Fruit fly (Drosophila melanogaster): ENCODE data around the gene CG42367.

The CG42367 gene

DNA sequence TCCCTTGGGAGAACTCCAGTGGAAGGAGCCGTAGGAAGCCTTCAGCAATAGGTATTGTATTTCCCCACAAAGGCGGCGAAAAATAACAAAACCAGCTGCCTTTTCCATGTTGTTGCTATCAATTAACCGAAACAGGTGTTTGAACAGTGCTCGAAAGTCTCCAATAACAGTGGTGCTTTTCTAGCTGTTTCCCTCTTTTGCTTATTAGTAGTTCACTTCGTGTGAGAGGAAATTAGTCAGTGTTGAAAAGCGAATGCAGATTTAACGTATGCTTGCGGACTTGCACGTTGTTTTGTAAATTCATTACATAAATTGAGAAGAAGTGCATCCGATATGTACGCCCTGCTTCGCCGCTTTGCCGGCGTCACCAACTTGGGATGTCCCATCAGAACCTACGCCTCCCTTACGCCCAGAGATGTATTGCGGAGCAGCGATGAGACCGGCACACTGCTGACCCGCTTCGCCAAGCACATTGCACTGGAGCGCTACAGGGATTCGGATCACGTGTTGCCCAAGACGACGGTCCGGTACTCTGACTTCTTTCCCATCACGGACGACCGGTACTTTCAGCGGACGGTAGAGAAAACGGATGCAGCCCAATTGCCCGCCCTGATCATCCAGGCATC lies 8.4 kb downstream of the CG42367 start, which contains the start of the genes Datp and CG4619:
Gene Datp, minus strand, starts transcription at position 160 of the 626 bp plus-strand sequence.
Gene CG4619, plus strand, starts transcription at position 233 of the 626 bp plus-strand sequence.
- TF ChIP-seq Hsf (GFP tag; optimal IDR thresholded peaks at IDR 0.05): peak; percentile 23
- peak; percentile 55; the same call in 2 of the 3 replicates for TF ChIP-seq dysf (GFP tag; IDR thresholded peaks at IDR 0.05)
- TF ChIP-seq Asciz (GFP tag; optimal IDR thresholded peaks at IDR 0.05): no peak
- TF ChIP-seq CG18599 (GFP tag; optimal IDR thresholded peaks at IDR 0.05): peak; percentile 72
- TF ChIP-seq Hmx (GFP tag; optimal IDR thresholded peaks at IDR 0.05): no peak
- no peak for TF ChIP-seq Hmr (GFP tag; optimal IDR thresholded peaks at IDR 0.05)
- peak; percentile 65 for TF ChIP-seq ci (GFP tag; IDR thresholded peaks at IDR 0.05)
- peak; percentile 12 to 95 for TF ChIP-seq Pdp1 (GFP tag; optimal IDR thresholded peaks at IDR 0.05)
- no peak for TF ChIP-seq CG2875 (GFP tag; optimal IDR thresholded peaks at IDR 0.05)
- TF ChIP-seq CG32772 (GFP tag; IDR thresholded peaks at IDR 0.05): 0 out of 2 replicates have a peak, but pooled peaks have one; percentile 6
- TF ChIP-seq bbx (GFP tag; IDR thresholded peaks at IDR 0.05; ENCODE audit: partially characterized antibody): peak; percentile 46
- TF ChIP-seq exex (tag; optimal IDR thresholded peaks at IDR 0.05): peak; percentile 77
- TF ChIP-seq CG11696 (GFP tag; IDR thresholded peaks at IDR 0.05): no peak
- TF ChIP-seq Chrac-16 (GFP tag; optimal IDR thresholded peaks at IDR 0.05): peak; percentile 1
- TF ChIP-seq CG4707 (GFP tag; optimal IDR thresholded peaks at IDR 0.05): no peak
- no peak for TF ChIP-seq jigr1 (GFP tag; IDR thresholded peaks at IDR 0.05)
- TF ChIP-seq CG11093 (GFP tag; IDR thresholded peaks at IDR 0.05): no peak
- TF ChIP-seq Atf3 (GFP tag; optimal IDR thresholded peaks at IDR 0.05): no peak
- TF ChIP-seq z (GFP tag; IDR thresholded peaks at IDR 0.05): no peak
- TF ChIP-seq CG12236 (GFP tag; optimal IDR thresholded peaks at IDR 0.05): no peak
- TF ChIP-seq CG43689 (GFP tag; IDR thresholded peaks at IDR 0.05): no peak
- TF ChIP-seq CG6765 (GFP tag; optimal IDR thresholded peaks at IDR 0.05): no peak
- TF ChIP-seq BtbVII (GFP tag; optimal IDR thresholded peaks at IDR 0.05): no peak
- TF ChIP-seq CG3838 (GFP tag; optimal IDR thresholded peaks at IDR 0.05): no peak
- peak; percentile 44 for TF ChIP-seq CG12659 (GFP tag; optimal IDR thresholded peaks at IDR 0.05)
- TF ChIP-seq CG9437 (GFP tag; optimal IDR thresholded peaks at IDR 0.05): peak; percentile 93
- no peak for TF ChIP-seq ap (GFP tag; IDR thresholded peaks at IDR 0.05)
- no peak for TF ChIP-seq Dfd (GFP tag; optimal IDR thresholded peaks at IDR 0.05)
- TF ChIP-seq knrl (GFP tag; IDR thresholded peaks at IDR 0.05; ENCODE audit: partially characterized antibody): 0 out of 3 replicates have a peak, but pooled peaks have one; percentile 24
- peak; percentile 29; the same call in 1 of the 2 replicates for TF ChIP-seq CG17328 (GFP tag; IDR thresholded peaks at IDR 0.05)
- TF ChIP-seq mam (GFP tag; optimal IDR thresholded peaks at IDR 0.05): peak; percentile 63
- TF ChIP-seq CG8089 (GFP tag; optimal IDR thresholded peaks at IDR 0.05): peak; percentile 28
- no peak for TF ChIP-seq CG16815 (GFP tag; optimal IDR thresholded peaks at IDR 0.05)
- TF ChIP-seq Vsx1 (GFP tag; optimal IDR thresholded peaks at IDR 0.05): no peak
- TF ChIP-seq Lhr (GFP tag; optimal IDR thresholded peaks at IDR 0.05): no peak
- no peak for TF ChIP-seq run (tag; optimal IDR thresholded peaks at IDR 0.05)
- no peak for TF ChIP-seq Nf-YB (GFP tag; optimal IDR thresholded peaks at IDR 0.05)
- TF ChIP-seq ERR (GFP tag; optimal IDR thresholded peaks at IDR 0.05): no peak
- peak; percentile 54 for TF ChIP-seq her (GFP tag; optimal IDR thresholded peaks at IDR 0.05)
- TF ChIP-seq mirr (GFP tag; optimal IDR thresholded peaks at IDR 0.05): peak; percentile 53
- peak; percentile 50 for TF ChIP-seq Dad (GFP tag; optimal IDR thresholded peaks at IDR 0.05)
- no peak for TF ChIP-seq gsb-n (tag; optimal IDR thresholded peaks at IDR 0.05)
- no peak for TF ChIP-seq CG3065 (GFP tag; optimal IDR thresholded peaks at IDR 0.05)
- no peak for TF ChIP-seq CTCF (GFP tag; optimal IDR thresholded peaks at IDR 0.05)
- TF ChIP-seq Ssrp (tag; optimal IDR thresholded peaks at IDR 0.05): no peak
- no peak for TF ChIP-seq CG6689 (GFP tag; IDR thresholded peaks at IDR 0.05)
- peak; percentile 64 for TF ChIP-seq lab (GFP tag; optimal IDR thresholded peaks at IDR 0.05)
- TF ChIP-seq grn (GFP tag; optimal IDR thresholded peaks at IDR 0.05): no peak
- peak; percentile 52; the same call in 2 of the 3 replicates for TF ChIP-seq zfh1 (GFP tag; IDR thresholded peaks at IDR 0.05)
- no peak for TF ChIP-seq CG17568 (GFP tag; optimal IDR thresholded peaks at IDR 0.05)
- TF ChIP-seq ind (GFP tag; optimal IDR thresholded peaks at IDR 0.05): peak; percentile 46

Measured in whole organism, embryonic.